Fruit fly (Drosophila melanogaster) whole organism, adult: Measurements from ENCODE around the gene Slip1.

Experiments used
- CG11617 ChIP-seq: fragments of 200-800 bp; sonication (Bioruptor generic); optimal IDR thresholded peaks from 2 replicates; lab custom pipeline; 2017; ENCODE audit warnings: mild to moderate bottlenecking, missing biosample characterization, missing genetic modification reagents, missing genetic modification characterization
- CG12768 ChIP-seq: fragments of 200-800 bp; sonication (Bioruptor generic); optimal IDR thresholded peaks from 2 replicates; lab custom pipeline; 2017; ENCODE audit warnings: missing biosample characterization, missing genetic modification characterization, mild to moderate bottlenecking, moderate library complexity, missing genetic modification reagents
- CG1620 ChIP-seq: fragments of 200-800 bp; sonication (Bioruptor generic); optimal IDR thresholded peaks from 2 replicates; lab custom pipeline; 2016; ENCODE audit warnings: missing biosample characterization, missing genetic modification characterization
- CG7045 ChIP-seq: fragments of 200-800 bp; sonication (Bioruptor generic); optimal IDR thresholded peaks from 2 replicates; lab custom pipeline; 2017; ENCODE audit warnings: missing biosample characterization, mild to moderate bottlenecking, missing genetic modification characterization
- Crg-1 ChIP-seq: fragments of 200-800 bp; sonication (Bioruptor generic); optimal IDR thresholded peaks from 2 replicates; lab custom pipeline; 2016; ENCODE audit warnings: missing biosample characterization, missing genetic modification characterization
- Hr96 ChIP-seq: fragments of 200-800 bp; sonication (Bioruptor generic); optimal IDR thresholded peaks from 2 replicates; lab custom pipeline; 2016; ENCODE audit warnings: missing biosample characterization, missing genetic modification characterization
- cnc ChIP-seq, 2 experiments: fragments of >200 bp; optimal IDR thresholded peaks; 2 replicates each; lab custom pipeline; 2017
- kay ChIP-seq: fragments of 200-800 bp; sonication (Bioruptor generic); peaks from one replicate; lab custom pipeline; 2016; ENCODE audit warnings: missing biosample characterization, missing genetic modification characterization, borderline replicate concordance
- pad ChIP-seq: fragments of 200-800 bp; sonication (Bioruptor generic); optimal IDR thresholded peaks from 3 replicates; lab custom pipeline; 2017; ENCODE audit warnings: missing biosample characterization, missing genetic modification characterization, mild to moderate bottlenecking, moderate library complexity, missing genetic modification reagents

DNA sequence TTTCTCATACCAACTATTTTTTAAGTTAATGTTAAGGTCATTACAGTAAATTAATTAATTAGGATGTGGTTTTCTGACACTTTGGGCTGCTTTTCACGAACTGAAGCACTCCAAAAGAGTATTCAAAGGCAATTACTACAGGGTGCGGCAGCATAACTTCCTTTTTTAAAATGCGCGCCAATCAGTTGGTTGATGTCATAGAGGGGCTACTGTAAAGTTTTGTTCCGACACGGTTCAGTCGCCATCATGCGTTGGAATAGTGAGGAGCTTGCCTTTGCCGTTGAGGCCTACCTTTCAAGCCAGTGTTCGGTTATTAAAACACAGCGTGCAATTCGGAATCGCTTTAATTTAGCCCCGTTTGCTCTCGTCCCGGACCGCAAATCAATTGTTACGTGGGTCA is 16.0 kb upstream of the Slip1 start:
- TF ChIP-seq Crg-1 (GFP tag; lab: Kevin White, UChicago) (no peak), cnc (optimal IDR thresholded peaks at IDR 0.05; lab: Kevin White, UChicago) (no peak), CG7045 (GFP tag; lab: Kevin White, UChicago) (no peak), CG1620 (no peak), CG12768 (GFP tag; lab: Kevin White, UChicago) (no peak), CG11617 (GFP tag; lab: Kevin White, UChicago) (no peak), pad (GFP tag; lab: Kevin White, UChicago) (no peak), kay (no peak), Hr96 (no peak)
